Worm (Caenorhabditis elegans): ENCODE data around the gene sos-1.

- TF ChIP-seq cnd-1 (tag; optimal IDR thresholded peaks at IDR 0.05) (no peak), unc-62 (GFP tag; optimal IDR thresholded peaks at IDR 0.05) (peak; percentile 99)
These were observed 42.4 kb downstream of the sos-1 start for ce11 chrV:4506681-4507080.
